Worm (Caenorhabditis elegans) whole organism, young adult: ENCODE results near the gene C56C10.6.

Experiments
- B0261.1 ChIP-seq: sonication (generic microtip); optimal IDR thresholded peaks from 2 replicates; lab custom pipeline; 2016; ENCODE audit warnings: mild to moderate bottlenecking, missing genetic modification characterization, moderate library complexity, missing compliant biosample characterization
- B0336.3 ChIP-seq: fragments of 200-800 bp; sonication (Bioruptor generic); IDR thresholded peaks from 2 replicates; pipeline ENCODE4 v1.3.6; 2022; ENCODE audit warnings: missing genetic modification characterization, missing compliant biosample characterization
- C17E4.6 ChIP-seq: fragments of 200-800 bp; sonication (Bioruptor generic); IDR thresholded peaks from 2 replicates; pipeline ENCODE4 v1.3.6; 2022; ENCODE audit warnings: missing genetic modification reagents, missing genetic modification characterization, missing compliant biosample characterization
- F10E7.11 ChIP-seq: sonication (generic microtip); optimal IDR thresholded peaks from 2 replicates; lab custom pipeline; 2017; ENCODE audit warnings: mild to moderate bottlenecking, missing genetic modification characterization, moderate library complexity, missing compliant biosample characterization
- F22D6.2 ChIP-seq: sonication (generic microtip); optimal IDR thresholded peaks from 2 replicates; lab custom pipeline; 2016; ENCODE audit warnings: mild to moderate bottlenecking, missing genetic modification characterization, missing compliant biosample characterization
- F33H1.4 ChIP-seq: fragments of 200-800 bp; sonication (Bioruptor generic); IDR thresholded peaks from 2 replicates; pipeline ENCODE4 v1.3.6; 2022; ENCODE audit warnings: missing genetic modification reagents, missing genetic modification characterization, missing compliant biosample characterization
- F37B4.10 ChIP-seq: fragments of 200-800 bp; sonication (Bioruptor generic); IDR thresholded peaks from 2 replicates; pipeline ENCODE4 v1.3.6; 2022; ENCODE audit warnings: missing genetic modification characterization, missing compliant biosample characterization
- F57C9.4 ChIP-seq: sonication (generic microtip); optimal IDR thresholded peaks from 2 replicates; lab custom pipeline; 2017; ENCODE audit warnings: mild to moderate bottlenecking, missing genetic modification characterization, missing compliant biosample characterization
- K11D2.4 ChIP-seq: fragments of 200-800 bp; sonication (Bioruptor generic); IDR thresholded peaks from 2 replicates; pipeline ENCODE4 v1.3.6; 2022; ENCODE audit warnings: missing genetic modification reagents, missing genetic modification characterization, missing compliant biosample characterization
- T07F8.4 ChIP-seq: sonication (generic microtip); optimal IDR thresholded peaks from 2 replicates; lab custom pipeline; 2016; ENCODE audit warnings: mild to moderate bottlenecking, missing genetic modification characterization, moderate library complexity, missing compliant biosample characterization
- Y53G8AR.9 ChIP-seq: fragments of 200-800 bp; sonication (Bioruptor generic); conservative IDR thresholded peaks from 2 replicates; pipeline ENCODE4 v1.3.6; 2022; ENCODE audit warnings: missing genetic modification reagents, missing genetic modification characterization, missing compliant biosample characterization
- Y56A3A.18 ChIP-seq: fragments of 200-800 bp; sonication (Bioruptor generic); IDR thresholded peaks from 2 replicates; pipeline ENCODE4 v1.3.6; 2022; ENCODE audit warnings: missing genetic modification reagents, missing genetic modification characterization, missing compliant biosample characterization
- ZK185.1 ChIP-seq: sonication (generic microtip); optimal IDR thresholded peaks from 2 replicates; lab custom pipeline; 2016; ENCODE audit warnings: mild to moderate bottlenecking, missing genetic modification characterization, missing compliant biosample characterization; ENCODE audit not compliant: poor library complexity, severe bottlenecking
- ama-1 ChIP-seq, 3 experiments: fragments of 150-350 bp in 1 of 3; sonication (generic microtip) in 2 of 3; optimal IDR thresholded peaks; 2 replicates each; lab custom pipeline; 2014 to 2018; ENCODE audit warnings: missing biosample characterization in 2 of 3, missing genetic modification characterization in 2 of 3, missing genetic modification reagents in 2 of 3
- aptf-3 ChIP-seq: fragments of 200-800 bp; sonication (Bioruptor generic); IDR thresholded peaks from 2 replicates; pipeline ENCODE4 v1.3.6; 2022; ENCODE audit warnings: missing genetic modification characterization, missing compliant biosample characterization
- atf-7 ChIP-seq: sonication (generic microtip); optimal IDR thresholded peaks from 2 replicates; lab custom pipeline; 2017; ENCODE audit warnings: mild to moderate bottlenecking, missing genetic modification characterization, missing compliant biosample characterization
- attf-6 ChIP-seq: fragments of 200-800 bp; sonication (Bioruptor generic); IDR thresholded peaks from 2 replicates; pipeline ENCODE4 v1.3.6; 2022; ENCODE audit warnings: missing genetic modification reagents, missing genetic modification characterization, missing compliant biosample characterization
- bed-2 ChIP-seq: fragments of 200-800 bp; sonication (Bioruptor generic); IDR thresholded peaks from 2 replicates; pipeline ENCODE4 v1.3.6; 2022; ENCODE audit warnings: missing genetic modification reagents, missing genetic modification characterization, missing compliant biosample characterization
- ceh-27 ChIP-seq: fragments of 200-800 bp; sonication (Bioruptor generic); optimal IDR thresholded peaks from 2 replicates; lab custom pipeline; 2018; ENCODE audit warnings: mild to moderate bottlenecking, missing genetic modification characterization, moderate library complexity, missing compliant biosample characterization
- ceh-58 ChIP-seq: fragments of 200-800 bp; sonication (Bioruptor generic); IDR thresholded peaks from 2 replicates; pipeline ENCODE4 v1.3.6; 2022; ENCODE audit warnings: missing genetic modification characterization, missing compliant biosample characterization
- dox-1 ChIP-seq: fragments of 200-800 bp; sonication (Bioruptor generic); IDR thresholded peaks from 2 replicates; pipeline ENCODE4 v1.3.6; 2022; ENCODE audit warnings: missing genetic modification reagents, missing genetic modification characterization, missing compliant biosample characterization
- efl-1 ChIP-seq: fragments of 150-350 bp; optimal IDR thresholded peaks from 2 replicates; lab custom pipeline; 2014; ENCODE audit warnings: missing biosample characterization, missing genetic modification reagents, missing genetic modification characterization
- egl-44 ChIP-seq: fragments of 200-800 bp; sonication (Bioruptor generic); IDR thresholded peaks from 2 replicates; pipeline ENCODE4 v1.3.6; 2022; ENCODE audit warnings: missing genetic modification reagents, missing genetic modification characterization, missing compliant biosample characterization
- ekl-4 ChIP-seq: fragments of 200-800 bp; sonication (Bioruptor generic); IDR thresholded peaks from 2 replicates; pipeline ENCODE4 v1.3.6; 2022; ENCODE audit warnings: missing genetic modification reagents, missing genetic modification characterization, missing compliant biosample characterization
- hlh-12 ChIP-seq: sonication (generic microtip); optimal IDR thresholded peaks from 2 replicates; lab custom pipeline; 2016; ENCODE audit warnings: missing genetic modification characterization, missing compliant biosample characterization
- hmg-1.2 ChIP-seq: fragments of 200-800 bp; sonication (Bioruptor generic); IDR thresholded peaks from 2 replicates; pipeline ENCODE4 v1.3.6; 2022; ENCODE audit warnings: missing genetic modification reagents, missing genetic modification characterization, missing compliant biosample characterization
- hmg-20 ChIP-seq: fragments of 200-800 bp; sonication (Bioruptor generic); IDR thresholded peaks from 2 replicates; pipeline ENCODE4 v1.3.6; 2022; ENCODE audit warnings: missing genetic modification reagents, missing genetic modification characterization, missing compliant biosample characterization
- lag-1 ChIP-seq: fragments of 200-800 bp; sonication (Bioruptor generic); IDR thresholded peaks from 2 replicates; pipeline ENCODE4 v1.3.6; 2022; ENCODE audit warnings: missing genetic modification reagents, missing genetic modification characterization, missing compliant biosample characterization
- let-526 ChIP-seq: fragments of 200-800 bp; sonication (Bioruptor generic); IDR thresholded peaks from 2 replicates; pipeline ENCODE4 v1.3.6; 2022; ENCODE audit warnings: missing genetic modification reagents, missing genetic modification characterization, missing compliant biosample characterization
- let-607 ChIP-seq, 2 experiments: fragments of 200-800 bp in 1 of 2; sonication (Bioruptor generic) in 1 of 2; sonication (generic microtip) in 1 of 2; optimal IDR thresholded peaks; 2 replicates each; lab custom pipeline; 2016 to 2018; ENCODE audit warnings: mild to moderate bottlenecking in 2 of 2, missing compliant biosample characterization in 2 of 2, missing genetic modification characterization in 2 of 2, moderate library complexity in 2 of 2, missing genotype in 1 of 2
- lin-26 ChIP-seq: fragments of 200-800 bp; sonication (Bioruptor generic); IDR thresholded peaks from 2 replicates; pipeline ENCODE4 v1.3.6; 2022; ENCODE audit warnings: missing genetic modification reagents, missing genetic modification characterization, missing compliant biosample characterization
- lin-35 ChIP-seq, 3 experiments: fragments of 150-350 bp in 2 of 3; sonication (generic microtip) in 1 of 3; optimal IDR thresholded peaks; 2 replicates each; lab custom pipeline; 2014 to 2018; ENCODE audit warnings: missing biosample characterization in 3 of 3, missing genetic modification characterization in 3 of 3, missing genetic modification reagents in 3 of 3
- lsl-1 ChIP-seq: fragments of 200-800 bp; sonication (Bioruptor generic); optimal IDR thresholded peaks from 2 replicates; lab custom pipeline; 2018; ENCODE audit warnings: mild to moderate bottlenecking, missing genetic modification characterization, moderate library complexity, missing compliant biosample characterization
- madf-6 ChIP-seq: fragments of 200-800 bp; sonication (Bioruptor generic); IDR thresholded peaks from 2 replicates; pipeline ENCODE4 v1.3.6; 2022; ENCODE audit warnings: missing genetic modification reagents, missing genetic modification characterization, missing compliant biosample characterization
- madf-8 ChIP-seq: fragments of 200-800 bp; sonication (Bioruptor generic); conservative IDR thresholded peaks from 2 replicates; pipeline ENCODE4 v1.3.6; 2022; ENCODE audit warnings: missing genetic modification reagents, missing genetic modification characterization, missing compliant biosample characterization
- mel-28 ChIP-seq: sonication (generic microtip); optimal IDR thresholded peaks from 2 replicates; lab custom pipeline; 2016; ENCODE audit warnings: borderline replicate concordance, mild to moderate bottlenecking, missing genetic modification characterization, missing compliant biosample characterization
- mes-4 ChIP-seq: sonication (generic microtip); optimal IDR thresholded peaks from 2 replicates; lab custom pipeline; 2016; ENCODE audit warnings: missing genotype, missing genetic modification characterization, missing compliant biosample characterization
- mxl-1 ChIP-seq: sonication (generic microtip); optimal IDR thresholded peaks from 2 replicates; lab custom pipeline; 2016; ENCODE audit warnings: missing genetic modification characterization, missing compliant biosample characterization
- nfya-2 ChIP-seq: fragments of 200-800 bp; sonication (Bioruptor generic); IDR thresholded peaks from 2 replicates; pipeline ENCODE4 v1.3.6; 2022; ENCODE audit warnings: missing genetic modification reagents, missing genetic modification characterization, missing compliant biosample characterization
- nfyb-1 ChIP-seq: fragments of 200-800 bp; sonication (Bioruptor generic); IDR thresholded peaks from 2 replicates; pipeline ENCODE4 v1.3.6; 2022; ENCODE audit warnings: missing genetic modification reagents, missing genetic modification characterization, missing compliant biosample characterization
- pbrm-1 ChIP-seq: fragments of 200-800 bp; sonication (Bioruptor generic); IDR thresholded peaks from 2 replicates; pipeline ENCODE4 v1.3.6; 2022; ENCODE audit warnings: missing genetic modification reagents, missing genetic modification characterization, missing compliant biosample characterization
- snpc-1.3 ChIP-seq: sonication (generic microtip); optimal IDR thresholded peaks from 2 replicates; lab custom pipeline; 2017; ENCODE audit warnings: missing genetic modification characterization, mild to moderate bottlenecking, missing compliant biosample characterization, antibody characterized with exemption, moderate library complexity, missing genotype, missing genetic modification reagents; ENCODE audit not compliant: insufficient read depth
- sptf-2 ChIP-seq: fragments of 200-800 bp; sonication (Bioruptor generic); optimal IDR thresholded peaks from 2 replicates; lab custom pipeline; 2018; ENCODE audit warnings: mild to moderate bottlenecking, missing genetic modification characterization, missing compliant biosample characterization
- unc-130 ChIP-seq: sonication (generic microtip); optimal IDR thresholded peaks from 2 replicates; lab custom pipeline; 2016; ENCODE audit warnings: missing genetic modification reagents, missing genetic modification characterization, missing compliant biosample characterization
- ztf-6 ChIP-seq: fragments of 200-800 bp; sonication (Bioruptor generic); IDR thresholded peaks from 2 replicates; pipeline ENCODE4 v1.3.6; 2022; ENCODE audit warnings: missing genetic modification reagents, missing genetic modification characterization, missing compliant biosample characterization

The C56C10.6 gene

ce11 chrII:6558887-6559286 is 22.2 kb downstream of the C56C10.6 start (continued):
- no peak for TF ChIP-seq ceh-58 (GFP tag; lab: Robert Waterston, UW)
- peak; percentile 60 for TF ChIP-seq ekl-4 (GFP tag; lab: Robert Waterston, UW)
- TF ChIP-seq nfya-2 (GFP tag; lab: Robert Waterston, UW) = no peak
- TF ChIP-seq attf-6 (GFP tag; lab: Robert Waterston, UW) = no peak
- no peak for TF ChIP-seq lin-26 (GFP tag; lab: Robert Waterston, UW)
- 0 out of 2 replicates have a peak, but pooled peaks have one; percentile 18 for TF ChIP-seq dox-1
- TF ChIP-seq K11D2.4 (GFP tag; lab: Robert Waterston, UW) = 0 out of 2 replicates have a peak, but pooled peaks have one; percentile 41
- TF ChIP-seq madf-6 (GFP tag; lab: Robert Waterston, UW) = no peak
- no peak for TF ChIP-seq ztf-6
- peak; percentile 26; the same call in 1 of the 2 replicates for TF ChIP-seq hmg-1.2 (GFP tag; lab: Robert Waterston, UW)
- TF ChIP-seq unc-130 (GFP tag; lab: Kevin White, UChicago) = no peak
- TF ChIP-seq atf-7 = no peak
- TF ChIP-seq let-607 (tag; optimal IDR thresholded peaks at IDR 0.05; lab: Kevin White, UChicago) = no peak
- TF ChIP-seq ceh-27 (GFP tag; lab: Kevin White, UChicago) = no peak
- TF ChIP-seq snpc-1.3 = no peak
- no peak for TF ChIP-seq lag-1 (GFP tag; lab: Robert Waterston, UW)
- TF ChIP-seq F37B4.10 = no peak
- TF ChIP-seq nfyb-1 (GFP tag; lab: Robert Waterston, UW) = peak; percentile 73
- TF ChIP-seq mxl-1 = no peak
- no peak for TF ChIP-seq mes-4 (tag; lab: Kevin White, UChicago)
- TF ChIP-seq F57C9.4 = no peak
- TF ChIP-seq ZK185.1 (tag; lab: Kevin White, UChicago) = no peak
- TF ChIP-seq lin-35 (GFP tag; optimal IDR thresholded peaks at IDR 0.05; lab: Kevin White, UChicago) = no peak
- 0 out of 2 replicates have a peak, but pooled peaks have one; percentile 7 for TF ChIP-seq C17E4.6 (GFP tag; lab: Robert Waterston, UW)
- peak; percentile 75 for TF ChIP-seq ama-1 (optimal IDR thresholded peaks at IDR 0.05; lab: Kevin White, UChicago)
- TF ChIP-seq ama-1 (GFP tag; optimal IDR thresholded peaks at IDR 0.05; lab: Kevin White, UChicago) = no peak
- TF ChIP-seq pbrm-1 = 0 out of 2 replicates have a peak, but pooled peaks have one; percentile 32
- no peak for TF ChIP-seq T07F8.4
- no peak for TF ChIP-seq let-526 (GFP tag; lab: Robert Waterston, UW)
- TF ChIP-seq hmg-20 (GFP tag; lab: Robert Waterston, UW) = no peak
- peak; percentile 52 for TF ChIP-seq mel-28 (tag; lab: Kevin White, UChicago)
- TF ChIP-seq Y56A3A.18 = no peak
- TF ChIP-seq lsl-1 (GFP tag; lab: Kevin White, UChicago) = no peak
- peak; percentile 79 for TF ChIP-seq Y53G8AR.9
- TF ChIP-seq, all 124 proteins: peak for 17

DNA sequence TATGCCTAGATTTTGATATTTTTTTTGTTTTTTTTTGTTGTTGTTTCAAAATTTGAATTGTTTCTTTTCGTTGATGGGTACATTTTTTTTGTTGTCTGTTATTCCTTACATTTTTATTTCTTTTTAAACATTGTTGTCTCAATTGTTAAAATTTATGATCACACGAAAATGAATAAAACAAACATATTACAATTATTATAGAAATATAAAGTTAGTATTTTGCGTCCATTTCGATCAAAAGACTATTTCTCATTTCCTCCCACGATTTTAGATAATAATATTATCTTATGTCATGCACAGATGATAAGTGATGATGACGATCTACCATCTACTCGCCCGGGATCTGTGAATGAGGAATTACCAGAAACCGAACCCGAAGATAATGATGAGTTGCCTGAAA is 26.5 kb downstream of the C56C10.6 start, which contains the start of gene wrn-1:
Gene wrn-1, plus strand, starts transcription at position 301 of the 400 bp plus-strand sequence.
- TF ChIP-seq mes-4 (tag; lab: Kevin White, UChicago) (no peak), F22D6.2 (tag; lab: Kevin White, UChicago) (no peak), hlh-12 (tag; lab: Kevin White, UChicago) (no peak), egl-44 (GFP tag; lab: Robert Waterston, UW) (no peak), B0261.1 (tag; lab: Kevin White, UChicago) (no peak), bed-2 (GFP tag; lab: Robert Waterston, UW) (no peak), ama-1 (optimal IDR thresholded peaks at IDR 0.05; lab: Kevin White, UChicago) (no peak), ama-1 (GFP tag; optimal IDR thresholded peaks at IDR 0.05; lab: Kevin White, UChicago) (no peak), F10E7.11 (tag; lab: Kevin White, UChicago) (no peak), efl-1 (GFP tag; lab: Kevin White, UChicago) (no peak), Y53G8AR.9 (no peak), aptf-3 (GFP tag; lab: Robert Waterston, UW) (no peak), B0336.3 (GFP tag; lab: Robert Waterston, UW) (no peak), nfyb-1 (GFP tag; lab: Robert Waterston, UW) (no peak), F57C9.4 (no peak), madf-8 (GFP tag; lab: Robert Waterston, UW) (no peak), sptf-2 (GFP tag; lab: Kevin White, UChicago) (no peak), F33H1.4 (GFP tag; lab: Robert Waterston, UW) (no peak)
